Fruit fly (Drosophila melanogaster) whole organism, adult: ENCODE measurements around the gene CG42395.

Experiments used
- CG11617 ChIP-seq: fragments of 200-800 bp; sonication (Bioruptor generic); optimal IDR thresholded peaks from 2 replicates; lab custom pipeline; 2017; ENCODE audit warnings: mild to moderate bottlenecking, missing biosample characterization, missing genetic modification reagents, missing genetic modification characterization
- CG12768 ChIP-seq: fragments of 200-800 bp; sonication (Bioruptor generic); optimal IDR thresholded peaks from 2 replicates; lab custom pipeline; 2017; ENCODE audit warnings: missing biosample characterization, missing genetic modification characterization, mild to moderate bottlenecking, moderate library complexity, missing genetic modification reagents
- CG14711 ChIP-seq: fragments of 200-800 bp; sonication (Bioruptor generic); optimal IDR thresholded peaks from 2 replicates; lab custom pipeline; 2018; ENCODE audit warnings: missing biosample characterization, mild to moderate bottlenecking, missing genetic modification characterization, moderate library complexity
- CG1620 ChIP-seq: fragments of 200-800 bp; sonication (Bioruptor generic); optimal IDR thresholded peaks from 2 replicates; lab custom pipeline; 2016; ENCODE audit warnings: missing biosample characterization, missing genetic modification characterization
- CG33017 ChIP-seq: fragments of 200-800 bp; sonication (Bioruptor generic); optimal IDR thresholded peaks from 2 replicates; lab custom pipeline; 2018; ENCODE audit warnings: missing biosample characterization, mild to moderate bottlenecking, missing genetic modification characterization, moderate library complexity
- CG5204 ChIP-seq: fragments of 200-800 bp; sonication (Bioruptor generic); optimal IDR thresholded peaks from 2 replicates; lab custom pipeline; 2016; ENCODE audit warnings: missing biosample characterization, missing genetic modification characterization
- CG7045 ChIP-seq: fragments of 200-800 bp; sonication (Bioruptor generic); optimal IDR thresholded peaks from 2 replicates; lab custom pipeline; 2017; ENCODE audit warnings: missing biosample characterization, mild to moderate bottlenecking, missing genetic modification characterization
- CG7101 ChIP-seq: fragments of 200-800 bp; sonication (Bioruptor generic); optimal IDR thresholded peaks from 2 replicates; lab custom pipeline; 2018; ENCODE audit warnings: missing biosample characterization, mild to moderate bottlenecking, missing genetic modification characterization, moderate library complexity
- Clk ChIP-seq: fragments of 200-800 bp; sonication (Bioruptor generic); optimal IDR thresholded peaks from 2 replicates; lab custom pipeline; 2017; ENCODE audit warnings: missing biosample characterization, missing genetic modification characterization
- Crg-1 ChIP-seq: fragments of 200-800 bp; sonication (Bioruptor generic); optimal IDR thresholded peaks from 2 replicates; lab custom pipeline; 2016; ENCODE audit warnings: missing biosample characterization, missing genetic modification characterization
- Hr96 ChIP-seq: fragments of 200-800 bp; sonication (Bioruptor generic); optimal IDR thresholded peaks from 2 replicates; lab custom pipeline; 2016; ENCODE audit warnings: missing biosample characterization, missing genetic modification characterization
- Mnt ChIP-seq: fragments of 200-800 bp; sonication (Bioruptor generic); optimal IDR thresholded peaks from 2 replicates; lab custom pipeline; 2016; ENCODE audit warnings: missing biosample characterization, mild to moderate bottlenecking, missing genetic modification characterization
- bab1 ChIP-seq: fragments of 200-800 bp; sonication (Bioruptor generic); optimal IDR thresholded peaks from 3 replicates; lab custom pipeline; 2019; ENCODE audit warnings: missing biosample characterization, mild to moderate bottlenecking, missing genetic modification characterization, moderate library complexity
- cic ChIP-seq: fragments of 200-800 bp; sonication (Bioruptor generic); optimal IDR thresholded peaks from 2 replicates; lab custom pipeline; 2017; ENCODE audit warnings: missing biosample characterization, mild to moderate bottlenecking, missing genetic modification characterization, moderate library complexity
- cnc ChIP-seq, 2 experiments: fragments of >200 bp; optimal IDR thresholded peaks; 2 replicates each; lab custom pipeline; 2017
- kay ChIP-seq: fragments of 200-800 bp; sonication (Bioruptor generic); peaks from one replicate; lab custom pipeline; 2016; ENCODE audit warnings: missing biosample characterization, missing genetic modification characterization, borderline replicate concordance
- ovo ChIP-seq: fragments of 200-800 bp; sonication (Bioruptor generic); optimal IDR thresholded peaks from 2 replicates; lab custom pipeline; 2016; ENCODE audit warnings: missing biosample characterization, missing genetic modification characterization
- pad ChIP-seq: fragments of 200-800 bp; sonication (Bioruptor generic); optimal IDR thresholded peaks from 3 replicates; lab custom pipeline; 2017; ENCODE audit warnings: missing biosample characterization, missing genetic modification characterization, mild to moderate bottlenecking, moderate library complexity, missing genetic modification reagents
- tj ChIP-seq: fragments of 200-800 bp; sonication (Bioruptor generic); optimal IDR thresholded peaks from 3 replicates; lab custom pipeline; 2017; ENCODE audit warnings: missing biosample characterization, mild to moderate bottlenecking, missing genetic modification characterization, moderate library complexity
- toe ChIP-seq: fragments of 200-800 bp; sonication (Bioruptor generic); optimal IDR thresholded peaks from 2 replicates; lab custom pipeline; 2016; ENCODE audit warnings: missing biosample characterization, missing genetic modification characterization

Gene CG42395

dm6 chrX:9582659-9583317 is 6.7 kb upstream of the CG42395 start:
- TF ChIP-seq Clk (GFP tag; lab: Kevin White, UChicago) (no peak), Crg-1 (GFP tag; lab: Kevin White, UChicago) (peak; percentile 27), cnc (optimal IDR thresholded peaks at IDR 0.05; lab: Kevin White, UChicago) (peak; percentile 5 to 47), Hr96 (GFP tag; lab: Kevin White, UChicago) (no peak), CG7045 (GFP tag; lab: Kevin White, UChicago) (peak; percentile 36), CG11617 (GFP tag; lab: Kevin White, UChicago) (peak; percentile 73), toe (GFP tag; lab: Kevin White, UChicago) (no peak), kay (GFP tag; lab: Kevin White, UChicago) (peak; percentile 79), tj (no peak), CG14711 (tag; lab: Kevin White, UChicago) (peak; percentile 68), bab1 (no peak), CG7101 (tag; lab: Kevin White, UChicago) (peak; percentile 85), CG12768 (GFP tag; lab: Kevin White, UChicago) (peak; percentile 6), CG33017 (tag; lab: Kevin White, UChicago) (peak; percentile 64), pad (peak; percentile 60), cic (GFP tag; lab: Kevin White, UChicago) (peak; percentile 34), ovo (peak; percentile 59), CG5204 (GFP tag; lab: Kevin White, UChicago) (peak; percentile 48)

- no peak for TF ChIP-seq Mnt (GFP tag; lab: Kevin White, UChicago)
- no peak for TF ChIP-seq CG7101 (tag; lab: Kevin White, UChicago)
- TF ChIP-seq CG12768 (GFP tag; lab: Kevin White, UChicago): no peak
- no peak for TF ChIP-seq CG11617 (GFP tag; lab: Kevin White, UChicago)
- no peak for TF ChIP-seq CG14711 (tag; lab: Kevin White, UChicago)
- TF ChIP-seq cnc (optimal IDR thresholded peaks at IDR 0.05; lab: Kevin White, UChicago): no peak
- TF ChIP-seq pad: peak; percentile 3
- TF ChIP-seq ovo: no peak
- peak; percentile 20 for TF ChIP-seq tj
- peak; percentile 11 for TF ChIP-seq bab1
- no peak for TF ChIP-seq CG7045 (GFP tag; lab: Kevin White, UChicago)
- peak; percentile 23 for TF ChIP-seq cic (GFP tag; lab: Kevin White, UChicago)
- TF ChIP-seq toe (GFP tag; lab: Kevin White, UChicago): no peak
- TF ChIP-seq CG33017 (tag; lab: Kevin White, UChicago): no peak
Observed at dm6 chrX:9581869-9582268, 5.8 kb upstream of the CG42395 start.

dm6 chrX:9580544-9580943 is 4.5 kb upstream of the CG42395 start:
- TF ChIP-seq Mnt (GFP tag; lab: Kevin White, UChicago): no peak
- TF ChIP-seq CG12768 (GFP tag; lab: Kevin White, UChicago): no peak
- no peak for TF ChIP-seq ovo
- TF ChIP-seq tj: no peak
- TF ChIP-seq CG11617 (GFP tag; lab: Kevin White, UChicago): no peak
- no peak for TF ChIP-seq CG14711 (tag; lab: Kevin White, UChicago)
- TF ChIP-seq Clk (GFP tag; lab: Kevin White, UChicago): no peak
- no peak for TF ChIP-seq kay (GFP tag; lab: Kevin White, UChicago)
- no peak for TF ChIP-seq cic (GFP tag; lab: Kevin White, UChicago)
- no peak for TF ChIP-seq CG33017 (tag; lab: Kevin White, UChicago)
- TF ChIP-seq pad: no peak

- TF ChIP-seq Clk (GFP tag; lab: Kevin White, UChicago) (peak; percentile 60), tj (no peak), Mnt (GFP tag; lab: Kevin White, UChicago) (peak; percentile 73), CG33017 (tag; lab: Kevin White, UChicago) (peak; percentile 50), CG14711 (tag; lab: Kevin White, UChicago) (peak; percentile 84), Hr96 (GFP tag; lab: Kevin White, UChicago) (peak; percentile 87), cnc (optimal IDR thresholded peaks at IDR 0.05; lab: Kevin White, UChicago) (no peak), ovo (peak; percentile 51), CG7045 (GFP tag; lab: Kevin White, UChicago) (peak; percentile 20), CG1620 (GFP tag; lab: Kevin White, UChicago) (peak; percentile 94), pad (peak; percentile 65), kay (GFP tag; lab: Kevin White, UChicago) (no peak), toe (GFP tag; lab: Kevin White, UChicago) (peak; percentile 81), CG11617 (GFP tag; lab: Kevin White, UChicago) (peak; percentile 40), CG5204 (GFP tag; lab: Kevin White, UChicago) (peak; percentile 66), cic (GFP tag; lab: Kevin White, UChicago) (peak; percentile 31), CG12768 (GFP tag; lab: Kevin White, UChicago) (peak; percentile 56), Crg-1 (GFP tag; lab: Kevin White, UChicago) (peak; percentile 82), bab1 (peak; percentile 90), CG7101 (tag; lab: Kevin White, UChicago) (peak; percentile 80)
Observed at dm6 chrX:9579918-9580521, 4.0 kb upstream of the CG42395 start, which contains the start of gene LPCAT. Gene LPCAT (minus strand): TSS chrX:9579987.

dm6 chrX:9578696-9579509 is 2.9 kb upstream of the CG42395 start:
- TF ChIP-seq ovo (peak; percentile 89), pad (peak; percentile 97), tj (peak; percentile 99), Hr96 (GFP tag; lab: Kevin White, UChicago) (peak; percentile 94), CG1620 (GFP tag; lab: Kevin White, UChicago) (peak; percentile 97), Clk (GFP tag; lab: Kevin White, UChicago) (peak; percentile 76), CG12768 (GFP tag; lab: Kevin White, UChicago) (peak; percentile 91), cic (GFP tag; lab: Kevin White, UChicago) (peak; percentile 75), CG5204 (GFP tag; lab: Kevin White, UChicago) (peak; percentile 84), Crg-1 (GFP tag; lab: Kevin White, UChicago) (peak; percentile 95), CG33017 (tag; lab: Kevin White, UChicago) (peak; percentile 92), toe (GFP tag; lab: Kevin White, UChicago) (peak; percentile 55), CG7101 (tag; lab: Kevin White, UChicago) (peak; percentile 97), CG11617 (GFP tag; lab: Kevin White, UChicago) (peak; percentile 92), kay (GFP tag; lab: Kevin White, UChicago) (peak; percentile 78), bab1 (peak; percentile 97), CG14711 (tag; lab: Kevin White, UChicago) (peak; percentile 94), cnc (optimal IDR thresholded peaks at IDR 0.05; lab: Kevin White, UChicago) (no peak), Mnt (GFP tag; lab: Kevin White, UChicago) (peak; percentile 91), CG7045 (GFP tag; lab: Kevin White, UChicago) (peak; percentile 92)
